Comparison of ENCODE assay signal across 1 fruit fly cellular context in the genomic region with DNA sequence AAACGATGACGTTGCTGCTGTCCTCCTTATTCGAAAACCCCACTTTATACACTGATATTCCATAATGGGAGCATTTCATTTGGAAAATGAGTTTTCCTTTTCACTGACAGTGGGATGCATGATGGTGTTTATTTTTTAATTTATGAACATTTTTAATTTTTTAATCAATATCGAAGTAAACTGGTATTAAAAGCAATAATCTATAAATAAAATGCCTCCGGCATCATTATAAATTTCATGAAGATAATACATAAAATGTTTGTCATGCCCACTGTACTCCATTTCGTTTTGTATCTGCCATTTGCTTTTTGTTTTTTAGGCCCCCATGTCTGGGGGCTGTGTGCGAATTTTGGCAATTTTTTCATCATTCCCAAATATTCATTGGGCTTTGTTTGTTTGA.
TF ChIP-seq lines count a peak whose summit lies in the region.

No protein-coding gene starts in this region.

TF ChIP-seq in whole organism, embryonic, 481 proteins besides CTCF, POLR2A, EP300 and RAD21 (continued from another document and continues in another):
- TF ChIP-seq hkb (optimal IDR thresholded peaks at IDR 0.05; lab: Kevin White, UChicago): no peak
- peak; percentile 78 for TF ChIP-seq hkb (GFP tag; IDR thresholded peaks at IDR 0.05; lab: Robert Waterston, UW)
- TF ChIP-seq CG11696 (GFP tag; IDR thresholded peaks at IDR 0.05; lab: Robert Waterston, UW): 0 out of 2 replicates have a peak, but pooled peaks have one; percentile 33
- TF ChIP-seq CG10543 (GFP tag; optimal IDR thresholded peaks at IDR 0.05; lab: Kevin White, UChicago): no peak
- TF ChIP-seq fd64A (GFP tag; optimal IDR thresholded peaks at IDR 0.05; lab: Kevin White, UChicago): no peak
- peak; percentile 56 for TF ChIP-seq CG17568 (GFP tag; optimal IDR thresholded peaks at IDR 0.05; lab: Kevin White, UChicago)
- peak; percentile 43 for TF ChIP-seq Bteb2 (GFP tag; optimal IDR thresholded peaks at IDR 0.05; lab: Kevin White, UChicago)
- TF ChIP-seq Spps (tag; optimal IDR thresholded peaks at IDR 0.05; lab: Kevin White, UChicago): no peak
- TF ChIP-seq Opbp (GFP tag; IDR thresholded peaks at IDR 0.05; lab: Robert Waterston, UW; ENCODE audit: partially characterized antibody): no peak
- peak; percentile 59 for TF ChIP-seq BtbVII (GFP tag; optimal IDR thresholded peaks at IDR 0.05; lab: Kevin White, UChicago)
- TF ChIP-seq crc (GFP tag; optimal IDR thresholded peaks at IDR 0.05; lab: Kevin White, UChicago): no peak
- TF ChIP-seq CG1602 (GFP tag; optimal IDR thresholded peaks at IDR 0.05; lab: Kevin White, UChicago): peak; percentile 26
- peak; percentile 60 for TF ChIP-seq CG30403 (GFP tag; optimal IDR thresholded peaks at IDR 0.05; lab: Kevin White, UChicago)
- TF ChIP-seq ranshi (GFP tag; IDR thresholded peaks at IDR 0.05; lab: Robert Waterston, UW): 0 out of 2 replicates have a peak, but pooled peaks have one; percentile 48
- TF ChIP-seq vvl (GFP tag; IDR thresholded peaks at IDR 0.05; lab: Robert Waterston, UW): peak; percentile 81
- TF ChIP-seq MBD-R2 (GFP tag; IDR thresholded peaks at IDR 0.05; lab: Robert Waterston, UW): no peak; the same call in 1 of the 2 replicates
- TF ChIP-seq CG3281 (GFP tag; optimal IDR thresholded peaks at IDR 0.05; lab: Kevin White, UChicago): peak; percentile 65
- TF ChIP-seq mld (GFP tag; IDR thresholded peaks at IDR 0.05; lab: Robert Waterston, UW; ENCODE audit: partially characterized antibody): no peak
- TF ChIP-seq lola (GFP tag; optimal IDR thresholded peaks at IDR 0.05; lab: Kevin White, UChicago): peak in 1 of 3 experiments; percentile 24
- TF ChIP-seq HHEX (GFP tag; optimal IDR thresholded peaks at IDR 0.05; lab: Kevin White, UChicago): peak; percentile 58
- TF ChIP-seq Nf-YA (GFP tag; IDR thresholded peaks at IDR 0.05; lab: Robert Waterston, UW): 0 out of 2 replicates have a peak, but pooled peaks have one; percentile 32
- TF ChIP-seq CG12104 (GFP tag; optimal IDR thresholded peaks at IDR 0.05; lab: Kevin White, UChicago): no peak
- peak; percentile 64 for TF ChIP-seq CG31441 (GFP tag; IDR thresholded peaks at IDR 0.05; lab: Robert Waterston, UW)
- peak; percentile 14 for TF ChIP-seq chn (GFP tag; optimal IDR thresholded peaks at IDR 0.05; lab: Kevin White, UChicago)
- TF ChIP-seq HLHmδ (GFP tag; optimal IDR thresholded peaks at IDR 0.05; lab: Kevin White, UChicago): no peak
- TF ChIP-seq rib (GFP tag; IDR thresholded peaks at IDR 0.05; lab: Robert Waterston, UW): no peak; the same call in 1 of the 2 replicates
- peak; percentile 59 for TF ChIP-seq CG18262 (tag; optimal IDR thresholded peaks at IDR 0.05; lab: Kevin White, UChicago)
- peak; percentile 80 for TF ChIP-seq Ptx1 (GFP tag; IDR thresholded peaks at IDR 0.05; lab: Robert Waterston, UW)
- no peak for TF ChIP-seq CG1647 (GFP tag; optimal IDR thresholded peaks at IDR 0.05; lab: Kevin White, UChicago)
- no peak for TF ChIP-seq Atf3 (GFP tag; optimal IDR thresholded peaks at IDR 0.05; lab: Kevin White, UChicago)
- TF ChIP-seq CG7928 (GFP tag; optimal IDR thresholded peaks at IDR 0.05; lab: Kevin White, UChicago): no peak
- TF ChIP-seq CG12942 (GFP tag; optimal IDR thresholded peaks at IDR 0.05; lab: Kevin White, UChicago): peak; percentile 24
- TF ChIP-seq CG34224 (GFP tag; IDR thresholded peaks at IDR 0.05; lab: Robert Waterston, UW; ENCODE audit: partially characterized antibody): no peak
- TF ChIP-seq CG11456 (GFP tag; IDR thresholded peaks at IDR 0.05; lab: Robert Waterston, UW): 0 out of 3 replicates have a peak, but pooled peaks have one; percentile 20
- no peak for TF ChIP-seq CG16863 (GFP tag; optimal IDR thresholded peaks at IDR 0.05; lab: Kevin White, UChicago)
- no peak for TF ChIP-seq amos (GFP tag; IDR thresholded peaks at IDR 0.05; lab: Robert Waterston, UW; ENCODE audit: partially characterized antibody)
- peak; percentile 5 for TF ChIP-seq CG15696 (tag; optimal IDR thresholded peaks at IDR 0.05; lab: Kevin White, UChicago)
- TF ChIP-seq eyg (GFP tag; optimal IDR thresholded peaks at IDR 0.05; lab: Kevin White, UChicago): no peak
- TF ChIP-seq Dll (GFP tag; IDR thresholded peaks at IDR 0.05; lab: Robert Waterston, UW; ENCODE audit: partially characterized antibody): no peak
- no peak for TF ChIP-seq Neu2 (GFP tag; optimal IDR thresholded peaks at IDR 0.05; lab: Kevin White, UChicago; ENCODE audit: borderline replicate concordance)
- TF ChIP-seq fu2 (GFP tag; optimal IDR thresholded peaks at IDR 0.05; lab: Kevin White, UChicago): no peak
- TF ChIP-seq usp (GFP tag; optimal IDR thresholded peaks at IDR 0.05; lab: Kevin White, UChicago): no peak
- TF ChIP-seq CG2889 (GFP tag; IDR thresholded peaks at IDR 0.05; lab: Robert Waterston, UW): peak; percentile 58; the same call in 1 of the 3 replicates
- peak; percentile 33 for TF ChIP-seq sug (tag; optimal IDR thresholded peaks at IDR 0.05; lab: Kevin White, UChicago)
- TF ChIP-seq exex (tag; optimal IDR thresholded peaks at IDR 0.05; lab: Kevin White, UChicago): peak; percentile 43
- TF ChIP-seq tgo (GFP tag; IDR thresholded peaks at IDR 0.05; lab: Robert Waterston, UW): peak; percentile 67; the same call in 2 of the 3 replicates
- no peak for TF ChIP-seq lbe (GFP tag; optimal IDR thresholded peaks at IDR 0.05; lab: Kevin White, UChicago)
- TF ChIP-seq Deaf1 (tag; optimal IDR thresholded peaks at IDR 0.05; lab: Kevin White, UChicago): peak; percentile 42
- no peak for TF ChIP-seq ash1 (GFP tag; optimal IDR thresholded peaks at IDR 0.05; lab: Kevin White, UChicago)
- no peak for TF ChIP-seq CG7745 (tag; optimal IDR thresholded peaks at IDR 0.05; lab: Kevin White, UChicago)
- peak; percentile 9 for TF ChIP-seq CG1603 (tag; optimal IDR thresholded peaks at IDR 0.05; lab: Kevin White, UChicago)
- peak; percentile 32 for TF ChIP-seq Max (GFP tag; optimal IDR thresholded peaks at IDR 0.05; lab: Kevin White, UChicago)
- TF ChIP-seq Nf-YC (tag; optimal IDR thresholded peaks at IDR 0.05; lab: Kevin White, UChicago): peak; percentile 5
- TF ChIP-seq CG34422 (GFP tag; IDR thresholded peaks at IDR 0.05; lab: Robert Waterston, UW): 0 out of 3 replicates have a peak, but pooled peaks have one; percentile 36
- peak; percentile 53 for TF ChIP-seq scrt (GFP tag; optimal IDR thresholded peaks at IDR 0.05; lab: Kevin White, UChicago)
- TF ChIP-seq CG18011 (GFP tag; optimal IDR thresholded peaks at IDR 0.05; lab: Kevin White, UChicago): no peak
- TF ChIP-seq Bdp1 (GFP tag; optimal IDR thresholded peaks at IDR 0.05; lab: Kevin White, UChicago): no peak
- peak; percentile 37 for TF ChIP-seq tio (GFP tag; optimal IDR thresholded peaks at IDR 0.05; lab: Kevin White, UChicago)
- TF ChIP-seq crol (GFP tag; IDR thresholded peaks at IDR 0.05; lab: Robert Waterston, UW): no peak
- no peak for TF ChIP-seq CG10959 (GFP tag; IDR thresholded peaks at IDR 0.05; lab: Robert Waterston, UW)
- peak; percentile 73 for TF ChIP-seq grau (tag; optimal IDR thresholded peaks at IDR 0.05; lab: Kevin White, UChicago)
- TF ChIP-seq CG30020 (tag; optimal IDR thresholded peaks at IDR 0.05; lab: Kevin White, UChicago): no peak
- peak; percentile 48 for TF ChIP-seq H2.0 (GFP tag; IDR thresholded peaks at IDR 0.05; lab: Robert Waterston, UW)
- TF ChIP-seq CG17612 (GFP tag; IDR thresholded peaks at IDR 0.05; lab: Robert Waterston, UW): 0 out of 2 replicates have a peak, but pooled peaks have one; percentile 37
- no peak for TF ChIP-seq CG4328 (GFP tag; optimal IDR thresholded peaks at IDR 0.05; lab: Kevin White, UChicago)
- no peak for TF ChIP-seq CG8359 (GFP tag; optimal IDR thresholded peaks at IDR 0.05; lab: Kevin White, UChicago; ENCODE audit: borderline replicate concordance)
- no peak for TF ChIP-seq CG4617 (GFP tag; optimal IDR thresholded peaks at IDR 0.05; lab: Kevin White, UChicago; ENCODE audit: borderline replicate concordance)
- TF ChIP-seq eve (GFP tag; optimal IDR thresholded peaks at IDR 0.05; lab: Kevin White, UChicago): peak in 1 of 2 experiments; percentile 65
- peak; percentile 20 for TF ChIP-seq CG8281 (tag; optimal IDR thresholded peaks at IDR 0.05; lab: Kevin White, UChicago)
- no peak for TF ChIP-seq bowl (GFP tag; IDR thresholded peaks at IDR 0.05; lab: Robert Waterston, UW)
- no peak for TF ChIP-seq trh (GFP tag; optimal IDR thresholded peaks at IDR 0.05; lab: Kevin White, UChicago)
- peak; percentile 40 for TF ChIP-seq CG18619 (GFP tag; optimal IDR thresholded peaks at IDR 0.05; lab: Kevin White, UChicago)
- no peak for TF ChIP-seq GATAe (GFP tag; conservative IDR thresholded peaks at IDR 0.05; lab: Robert Waterston, UW)
- TF ChIP-seq ssp (GFP tag; IDR thresholded peaks at IDR 0.05; lab: Robert Waterston, UW): no peak; the same call in 1 of the 2 replicates
- TF ChIP-seq dati (GFP tag; IDR thresholded peaks at IDR 0.05; lab: Robert Waterston, UW): no peak
- TF ChIP-seq crp (GFP tag; optimal IDR thresholded peaks at IDR 0.05; lab: Kevin White, UChicago): no peak
- TF ChIP-seq CG2120 (GFP tag; optimal IDR thresholded peaks at IDR 0.05; lab: Kevin White, UChicago): peak; percentile 81
- TF ChIP-seq CG3838 (GFP tag; optimal IDR thresholded peaks at IDR 0.05; lab: Kevin White, UChicago): no peak
- no peak for TF ChIP-seq CG8089 (GFP tag; optimal IDR thresholded peaks at IDR 0.05; lab: Kevin White, UChicago)
- peak; percentile 38; the same call in 1 of the 3 replicates for TF ChIP-seq B-H1 (GFP tag; IDR thresholded peaks at IDR 0.05; lab: Robert Waterston, UW)
- no peak for TF ChIP-seq fru (optimal IDR thresholded peaks at IDR 0.05; lab: Kevin White, UChicago)
- no peak for TF ChIP-seq vnd (GFP tag; IDR thresholded peaks at IDR 0.05; lab: Robert Waterston, UW; ENCODE audit: partially characterized antibody)
- no peak for TF ChIP-seq aop (GFP tag; IDR thresholded peaks at IDR 0.05; lab: Robert Waterston, UW)
- TF ChIP-seq danr (GFP tag; IDR thresholded peaks at IDR 0.05; lab: Robert Waterston, UW): no peak
- TF ChIP-seq CG4404 (GFP tag; IDR thresholded peaks at IDR 0.05; lab: Robert Waterston, UW): no peak
- no peak for TF ChIP-seq pzg (GFP tag; optimal IDR thresholded peaks at IDR 0.05; lab: Kevin White, UChicago)
- peak; percentile 38 for TF ChIP-seq CG15514 (GFP tag; optimal IDR thresholded peaks at IDR 0.05; lab: Kevin White, UChicago)
- TF ChIP-seq CG1024 (GFP tag; IDR thresholded peaks at IDR 0.05; lab: Robert Waterston, UW): no peak
- TF ChIP-seq CG4424 (GFP tag; optimal IDR thresholded peaks at IDR 0.05; lab: Kevin White, UChicago): peak; percentile 46
- TF ChIP-seq CG3065 (GFP tag; optimal IDR thresholded peaks at IDR 0.05; lab: Kevin White, UChicago): no peak
- no peak for TF ChIP-seq Tbp (GFP tag; optimal IDR thresholded peaks at IDR 0.05; lab: Kevin White, UChicago)
- no peak for TF ChIP-seq slp2 (GFP tag; optimal IDR thresholded peaks at IDR 0.05; lab: Kevin White, UChicago)
- TF ChIP-seq seq (GFP tag; IDR thresholded peaks at IDR 0.05; lab: Robert Waterston, UW): peak; percentile 34; the same call in 1 of the 2 replicates
- peak; percentile 74 for TF ChIP-seq CG17359 (tag; optimal IDR thresholded peaks at IDR 0.05; lab: Kevin White, UChicago)
- no peak for TF ChIP-seq pita (GFP tag; optimal IDR thresholded peaks at IDR 0.05; lab: Kevin White, UChicago)
- peak; percentile 83 for TF ChIP-seq CG18599 (GFP tag; optimal IDR thresholded peaks at IDR 0.05; lab: Kevin White, UChicago)
- peak; percentile 46 for TF ChIP-seq CG6813 (GFP tag; optimal IDR thresholded peaks at IDR 0.05; lab: Kevin White, UChicago)
- TF ChIP-seq Taf1 (GFP tag; IDR thresholded peaks at IDR 0.05; lab: Robert Waterston, UW): no peak
- peak; percentile 27 for TF ChIP-seq CG10654 (GFP tag; optimal IDR thresholded peaks at IDR 0.05; lab: Kevin White, UChicago)
- no peak for TF ChIP-seq CG31365 (tag; optimal IDR thresholded peaks at IDR 0.05; lab: Kevin White, UChicago)
- no peak for TF ChIP-seq tna (GFP tag; IDR thresholded peaks at IDR 0.05; lab: Robert Waterston, UW; ENCODE audit: partially characterized antibody)
- TF ChIP-seq CG8765 (GFP tag; IDR thresholded peaks at IDR 0.05; lab: Robert Waterston, UW): 0 out of 2 replicates have a peak, but pooled peaks have one; percentile 14
- no peak for TF ChIP-seq luna (GFP tag; optimal IDR thresholded peaks at IDR 0.05; lab: Kevin White, UChicago)
- TF ChIP-seq ken (GFP tag; IDR thresholded peaks at IDR 0.05; lab: Robert Waterston, UW): no peak
- peak; percentile 20 for TF ChIP-seq pnt (GFP tag; optimal IDR thresholded peaks at IDR 0.05; lab: Kevin White, UChicago)
- no peak for TF ChIP-seq ftz-f1 (GFP tag; optimal IDR thresholded peaks at IDR 0.05; lab: Kevin White, UChicago)
- TF ChIP-seq gt (GFP tag; IDR thresholded peaks at IDR 0.05; lab: Robert Waterston, UW): no peak
- no peak for TF ChIP-seq CG33557 (GFP tag; optimal IDR thresholded peaks at IDR 0.05; lab: Kevin White, UChicago)
- TF ChIP-seq pros (GFP tag; optimal IDR thresholded peaks at IDR 0.05; lab: Kevin White, UChicago): no peak
- TF ChIP-seq al (GFP tag; IDR thresholded peaks at IDR 0.05; lab: Robert Waterston, UW): peak; percentile 51; the same call in 1 of the 2 replicates
- peak; percentile 74 for TF ChIP-seq CG2712 (tag; optimal IDR thresholded peaks at IDR 0.05; lab: Kevin White, UChicago)
- no peak for TF ChIP-seq ac (GFP tag; optimal IDR thresholded peaks at IDR 0.05; lab: Kevin White, UChicago)
- TF ChIP-seq Hr3 (GFP tag; optimal IDR thresholded peaks at IDR 0.05; lab: Kevin White, UChicago): peak; percentile 20
- TF ChIP-seq cas (GFP tag; IDR thresholded peaks at IDR 0.05; lab: Robert Waterston, UW): peak; percentile 51; the same call in 1 of the 2 replicates
- 0 out of 2 replicates have a peak, but pooled peaks have one; percentile 26 for TF ChIP-seq wor (GFP tag; IDR thresholded peaks at IDR 0.05; lab: Robert Waterston, UW)
- no peak for TF ChIP-seq nerfin-1 (tag; optimal IDR thresholded peaks at IDR 0.05; lab: Kevin White, UChicago)
- peak; percentile 61 for TF ChIP-seq phol (tag; optimal IDR thresholded peaks at IDR 0.05; lab: Kevin White, UChicago)
- no peak for TF ChIP-seq wek (GFP tag; optimal IDR thresholded peaks at IDR 0.05; lab: Kevin White, UChicago)
- TF ChIP-seq CG8478 (optimal IDR thresholded peaks at IDR 0.05; lab: Kevin White, UChicago): no peak
- peak; percentile 40 for TF ChIP-seq Hsf (GFP tag; optimal IDR thresholded peaks at IDR 0.05; lab: Kevin White, UChicago)
- no peak for TF ChIP-seq CG11723 (GFP tag; optimal IDR thresholded peaks at IDR 0.05; lab: Kevin White, UChicago)
- peak; percentile 47 for TF ChIP-seq Sox100B (GFP tag; optimal IDR thresholded peaks at IDR 0.05; lab: Kevin White, UChicago)
- TF ChIP-seq Lim3 (GFP tag; IDR thresholded peaks at IDR 0.05; lab: Robert Waterston, UW): no peak
- no peak for TF ChIP-seq Dip2 (GFP tag; IDR thresholded peaks at IDR 0.05; lab: Robert Waterston, UW)
- peak; percentile 45 for TF ChIP-seq CG10979 (tag; optimal IDR thresholded peaks at IDR 0.05; lab: Kevin White, UChicago)
